Worm (Caenorhabditis elegans) whole organism, L3 larva: Measurements from ENCODE around the gene sec-20.

Experiments
- ceh-16 ChIP-seq: sonication (generic microtip); optimal IDR thresholded peaks from 2 replicates; lab custom pipeline; 2017; ENCODE audit warnings: missing biosample characterization, missing genetic modification characterization
- lin-15B ChIP-seq: fragments of 150-350 bp; optimal IDR thresholded peaks from 2 replicates; lab custom pipeline; 2014; ENCODE audit warnings: missing biosample characterization, missing genetic modification characterization
- nhr-77 ChIP-seq: fragments of 150-350 bp; optimal IDR thresholded peaks from 2 replicates; lab custom pipeline; 2014; ENCODE audit warnings: missing biosample characterization, missing genetic modification characterization
- skn-1 ChIP-seq: fragments of 150-350 bp; optimal IDR thresholded peaks from 2 replicates; lab custom pipeline; 2014; ENCODE audit warnings: missing biosample characterization, missing genetic modification characterization
- ztf-4 ChIP-seq: fragments of 150-350 bp; optimal IDR thresholded peaks from 2 replicates; lab custom pipeline; 2014; ENCODE audit warnings: missing biosample characterization, missing genetic modification characterization

DNA sequence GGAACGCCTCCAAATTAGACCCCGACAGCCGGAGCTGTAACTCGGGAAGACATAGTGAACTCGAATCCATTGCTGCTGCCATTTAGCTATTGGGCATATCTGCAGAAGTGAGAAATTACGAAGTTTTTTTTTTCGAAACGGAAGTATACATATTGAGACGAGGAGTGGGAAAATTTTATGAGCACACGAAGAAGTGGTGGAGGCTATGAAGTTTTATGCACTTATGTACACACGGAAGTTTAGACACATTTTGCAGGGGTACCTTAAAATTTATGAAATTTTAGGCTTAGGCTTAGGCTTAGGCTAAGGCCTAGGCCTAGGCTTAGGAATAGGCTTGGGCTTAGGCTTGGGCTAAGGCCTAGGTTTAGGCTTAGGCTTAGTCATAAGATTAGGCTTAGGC, 15.1 kb downstream of the sec-20 start, which contains the start of gene W10C4.1:
- no peak for TF ChIP-seq ceh-16 (tag; lab: Kevin White, UChicago)
- no peak for TF ChIP-seq nhr-77
- no peak for TF ChIP-seq lin-15B
- TF ChIP-seq skn-1 (tag; lab: Kevin White, UChicago): no peak
- no peak for TF ChIP-seq ztf-4
